Fruit fly (Drosophila melanogaster) whole organism, embryonic: ENCODE results near the gene CG32488.

ENCODE experiments used
- CG10147 ChIP-seq: fragments of 200-800 bp; sonication (Bioruptor generic); optimal IDR thresholded peaks from 2 replicates; lab custom pipeline; 2019; ENCODE audit warnings: missing biosample characterization, mild to moderate bottlenecking, missing genetic modification characterization, moderate library complexity
- CG11085 ChIP-seq: fragments of 200-800 bp; sonication (Bioruptor generic); IDR thresholded peaks from 2 replicates; pipeline ENCODE4 v1.3.6; 2022; ENCODE audit warnings: missing biosample characterization, missing genetic modification characterization
- CG11247 ChIP-seq: fragments of 200-800 bp; sonication (Bioruptor generic); IDR thresholded peaks from 2 replicates; pipeline ENCODE4 v1.3.6; 2022; ENCODE audit warnings: missing biosample characterization, missing genetic modification characterization
- CG12299 ChIP-seq: fragments of 200-800 bp; sonication (Bioruptor generic); optimal IDR thresholded peaks from 2 replicates; lab custom pipeline; 2018; ENCODE audit warnings: missing biosample characterization, mild to moderate bottlenecking, missing genetic modification characterization
- CG12942 ChIP-seq: fragments of 200-800 bp; sonication (Bioruptor generic); optimal IDR thresholded peaks from 3 replicates; lab custom pipeline; 2016; ENCODE audit warnings: missing biosample characterization, missing genetic modification characterization
- CG13123 ChIP-seq: fragments of 200-800 bp; sonication (Bioruptor generic); optimal IDR thresholded peaks from 2 replicates; lab custom pipeline; 2016; ENCODE audit warnings: missing biosample characterization, missing genetic modification characterization
- CG14667 ChIP-seq: fragments of 200-800 bp; sonication (Bioruptor generic); IDR thresholded peaks from 2 replicates; pipeline ENCODE4 v1.3.6; 2022; ENCODE audit warnings: missing biosample characterization, missing genetic modification characterization
- CG1529 ChIP-seq: fragments of 200-800 bp; sonication (Bioruptor generic); optimal IDR thresholded peaks from 3 replicates; lab custom pipeline; 2018; ENCODE audit warnings: missing biosample characterization, missing genetic modification characterization
- CG33557 ChIP-seq: fragments of 200-800 bp; sonication (Bioruptor generic); optimal IDR thresholded peaks from 2 replicates; lab custom pipeline; 2019; ENCODE audit warnings: missing biosample characterization, mild to moderate bottlenecking, missing genetic modification characterization, moderate library complexity
- CG42726 ChIP-seq: fragments of 200-800 bp; sonication (Bioruptor generic); IDR thresholded peaks from 2 replicates; pipeline ENCODE4 v1.3.6; 2022; ENCODE audit warnings: missing biosample characterization, missing genetic modification characterization; ENCODE audit not compliant: partially characterized antibody
- CG6254 ChIP-seq: fragments of 200-800 bp; sonication (Bioruptor generic); optimal IDR thresholded peaks from 3 replicates; lab custom pipeline; 2017; ENCODE audit warnings: mild to moderate bottlenecking, missing biosample characterization, missing genetic modification reagents, missing genetic modification characterization
- CG7556 ChIP-seq: fragments of 200-800 bp; sonication (Bioruptor generic); optimal IDR thresholded peaks from 2 replicates; lab custom pipeline; 2017; ENCODE audit warnings: missing biosample characterization, mild to moderate bottlenecking, missing genetic modification characterization
- CG7839 ChIP-seq: fragments of 200-800 bp; sonication (Bioruptor generic); optimal IDR thresholded peaks from 3 replicates; lab custom pipeline; 2018; ENCODE audit warnings: missing biosample characterization, mild to moderate bottlenecking, missing genetic modification characterization, moderate library complexity
- CG8388 ChIP-seq: fragments of 200-800 bp; sonication (Bioruptor generic); optimal IDR thresholded peaks from 2 replicates; lab custom pipeline; 2019; ENCODE audit warnings: missing biosample characterization, mild to moderate bottlenecking, missing genetic modification characterization, moderate library complexity
- CoRest ChIP-seq: fragments of 200-800 bp; sonication (Bioruptor generic); optimal IDR thresholded peaks from 3 replicates; lab custom pipeline; 2018; ENCODE audit warnings: missing biosample characterization, mild to moderate bottlenecking, missing genetic modification characterization, moderate library complexity
- E2f2 ChIP-seq: fragments of 200-800 bp; sonication (Bioruptor generic); IDR thresholded peaks from 2 replicates; pipeline ENCODE4 v1.3.6; 2022; ENCODE audit warnings: missing biosample characterization, missing genetic modification characterization
- Gug ChIP-seq: fragments of 200-800 bp; sonication (Bioruptor generic); IDR thresholded peaks from 4 replicates; pipeline ENCODE4 v1.3.6; 2022; ENCODE audit warnings: missing biosample characterization, missing genetic modification characterization
- H2.0 ChIP-seq: fragments of 200-800 bp; sonication (Bioruptor generic); IDR thresholded peaks from 2 replicates; pipeline ENCODE4 v1.3.6; 2022; ENCODE audit warnings: missing biosample characterization, missing genetic modification characterization
- HmgZ ChIP-seq: fragments of 200-800 bp; sonication (Bioruptor generic); optimal IDR thresholded peaks from 2 replicates; lab custom pipeline; 2018; ENCODE audit warnings: missing biosample characterization, mild to moderate bottlenecking, missing genetic modification characterization
- Hmx ChIP-seq: fragments of 200-800 bp; sonication (Bioruptor generic); optimal IDR thresholded peaks from 2 replicates; lab custom pipeline; 2016; ENCODE audit warnings: missing biosample characterization, missing genetic modification characterization
- Hsf ChIP-seq: fragments of 200-800 bp; sonication (Bioruptor generic); optimal IDR thresholded peaks from 3 replicates; lab custom pipeline; 2016; ENCODE audit warnings: missing biosample characterization, missing genetic modification characterization
- Mad ChIP-seq: fragments of 200-800 bp; sonication (Bioruptor generic); optimal IDR thresholded peaks from 2 replicates; lab custom pipeline; 2016; ENCODE audit warnings: missing biosample characterization, missing genetic modification characterization
- NFAT ChIP-seq: fragments of 200-800 bp; sonication (Bioruptor generic); IDR thresholded peaks from 2 replicates; pipeline ENCODE4 v1.3.6; 2022; ENCODE audit warnings: missing biosample characterization, missing genetic modification characterization
- NK7.1 ChIP-seq: fragments of 200-800 bp; sonication (Bioruptor generic); optimal IDR thresholded peaks from 3 replicates; lab custom pipeline; 2016; ENCODE audit warnings: missing biosample characterization, missing genetic modification characterization
- Nf-YB ChIP-seq: fragments of 200-800 bp; sonication (Bioruptor generic); optimal IDR thresholded peaks from 3 replicates; lab custom pipeline; 2019; ENCODE audit warnings: missing biosample characterization, mild to moderate bottlenecking, missing genetic modification characterization, moderate library complexity
- PHDP ChIP-seq: fragments of 200-800 bp; sonication (Bioruptor generic); optimal IDR thresholded peaks from 3 replicates; lab custom pipeline; 2018; ENCODE audit warnings: missing biosample characterization, mild to moderate bottlenecking, missing genetic modification characterization, moderate library complexity
- Rfx ChIP-seq: fragments of 200-800 bp; sonication (Bioruptor generic); IDR thresholded peaks from 2 replicates; pipeline ENCODE4 v1.3.6; 2022; ENCODE audit warnings: missing biosample characterization, missing genetic modification characterization
- Sin3A ChIP-seq: fragments of >200 bp; optimal IDR thresholded peaks from 2 replicates; lab custom pipeline; 2018
- Sry-β ChIP-seq: fragments of 200-800 bp; sonication (Bioruptor generic); optimal IDR thresholded peaks from 2 replicates; lab custom pipeline; 2018; ENCODE audit warnings: missing biosample characterization, mild to moderate bottlenecking, missing genetic modification characterization, moderate library complexity
- TFAM ChIP-seq: fragments of 200-800 bp; sonication (Bioruptor generic); optimal IDR thresholded peaks from 2 replicates; lab custom pipeline; 2017; ENCODE audit warnings: missing biosample characterization, missing genetic modification characterization, inconsistent platforms
- bsh ChIP-seq, 2 experiments: fragments of 200-800 bp; sonication (Bioruptor generic); optimal IDR thresholded peaks; 2 replicates each; lab custom pipeline; 2017 to 2018; ENCODE audit warnings: mild to moderate bottlenecking in 2 of 2, missing biosample characterization in 2 of 2, missing genetic modification characterization in 2 of 2, moderate library complexity in 1 of 2
- cad ChIP-seq: fragments of >200 bp; optimal IDR thresholded peaks from 2 replicates; lab custom pipeline; 2017; ENCODE audit warnings: missing biosample characterization, missing genetic modification characterization
- cg ChIP-seq: fragments of 200-800 bp; sonication (Bioruptor generic); optimal IDR thresholded peaks from 3 replicates; lab custom pipeline; 2019; ENCODE audit warnings: missing biosample characterization, mild to moderate bottlenecking, missing genetic modification characterization, moderate library complexity
- chinmo ChIP-seq: fragments of 200-800 bp; sonication (Bioruptor generic); IDR thresholded peaks from 4 replicates; pipeline ENCODE4 v1.3.6; 2022; ENCODE audit warnings: missing biosample characterization, missing genetic modification characterization; ENCODE audit not compliant: partially characterized antibody
- crc ChIP-seq: fragments of 200-800 bp; sonication (Bioruptor generic); optimal IDR thresholded peaks from 2 replicates; lab custom pipeline; 2016; ENCODE audit warnings: missing biosample characterization, missing genetic modification characterization
- dmrt11E ChIP-seq: fragments of 200-800 bp; sonication (Bioruptor generic); optimal IDR thresholded peaks from 3 replicates; lab custom pipeline; 2018; ENCODE audit warnings: missing biosample characterization, mild to moderate bottlenecking, missing genetic modification characterization, moderate library complexity
- fd102C ChIP-seq: fragments of 200-800 bp; sonication (Bioruptor generic); optimal IDR thresholded peaks from 2 replicates; lab custom pipeline; 2018; ENCODE audit warnings: missing biosample characterization, mild to moderate bottlenecking, missing genetic modification characterization, moderate library complexity
- fru ChIP-seq: fragments of >200 bp; optimal IDR thresholded peaks from 2 replicates; lab custom pipeline; 2017
- ftz-f1 ChIP-seq: fragments of 200-800 bp; sonication (Bioruptor generic); optimal IDR thresholded peaks from 2 replicates; lab custom pipeline; 2016; ENCODE audit warnings: missing biosample characterization, missing genetic modification characterization
- gfzf ChIP-seq: fragments of 200-800 bp; sonication (Bioruptor generic); optimal IDR thresholded peaks from 2 replicates; lab custom pipeline; 2016; ENCODE audit warnings: missing biosample characterization, mild to moderate bottlenecking, missing genetic modification characterization, moderate library complexity
- h ChIP-seq: fragments of >200 bp; optimal IDR thresholded peaks from 2 replicates; lab custom pipeline; 2017
- ham ChIP-seq: fragments of 200-800 bp; sonication (Bioruptor generic); IDR thresholded peaks from 2 replicates; pipeline ENCODE4 v1.3.6; 2022; ENCODE audit warnings: missing biosample characterization, missing genetic modification characterization
- kah ChIP-seq: fragments of 200-800 bp; sonication (Bioruptor generic); optimal IDR thresholded peaks from 2 replicates; lab custom pipeline; 2018; ENCODE audit warnings: missing biosample characterization, mild to moderate bottlenecking, missing genetic modification characterization
- kni ChIP-seq: fragments of 200-800 bp; sonication (Bioruptor generic); optimal IDR thresholded peaks from 3 replicates; lab custom pipeline; 2017; ENCODE audit warnings: mild to moderate bottlenecking, missing biosample characterization, missing genetic modification reagents, missing genetic modification characterization
- mld ChIP-seq: fragments of 200-800 bp; sonication (Bioruptor generic); IDR thresholded peaks from 3 replicates; pipeline ENCODE4 v1.3.6; 2022; ENCODE audit warnings: missing biosample characterization, missing genetic modification characterization; ENCODE audit not compliant: partially characterized antibody
- nerfin-1 ChIP-seq: fragments of 200-800 bp; sonication (Bioruptor generic); optimal IDR thresholded peaks from 3 replicates; lab custom pipeline; 2019; ENCODE audit warnings: missing biosample characterization, mild to moderate bottlenecking, missing genetic modification characterization, moderate library complexity
- p53 ChIP-seq: fragments of 200-800 bp; sonication (Bioruptor generic); optimal IDR thresholded peaks from 2 replicates; lab custom pipeline; 2016; ENCODE audit warnings: missing biosample characterization, missing genetic modification characterization
- shn ChIP-seq: fragments of 200-800 bp; sonication (Bioruptor generic); optimal IDR thresholded peaks from 3 replicates; lab custom pipeline; 2016; ENCODE audit warnings: missing biosample characterization, missing genetic modification characterization
- tll ChIP-seq, 2 experiments: fragments of 200-800 bp in 1 of 2; fragments of >200 bp in 1 of 2; sonication (Bioruptor generic) in 1 of 2; optimal IDR thresholded peaks; 2 replicates each; lab custom pipeline; 2017 to 2019; ENCODE audit warnings: missing biosample characterization in 2 of 2, missing genetic modification characterization in 2 of 2, mild to moderate bottlenecking in 1 of 2, moderate library complexity in 1 of 2

The CG32488 gene

DNA sequence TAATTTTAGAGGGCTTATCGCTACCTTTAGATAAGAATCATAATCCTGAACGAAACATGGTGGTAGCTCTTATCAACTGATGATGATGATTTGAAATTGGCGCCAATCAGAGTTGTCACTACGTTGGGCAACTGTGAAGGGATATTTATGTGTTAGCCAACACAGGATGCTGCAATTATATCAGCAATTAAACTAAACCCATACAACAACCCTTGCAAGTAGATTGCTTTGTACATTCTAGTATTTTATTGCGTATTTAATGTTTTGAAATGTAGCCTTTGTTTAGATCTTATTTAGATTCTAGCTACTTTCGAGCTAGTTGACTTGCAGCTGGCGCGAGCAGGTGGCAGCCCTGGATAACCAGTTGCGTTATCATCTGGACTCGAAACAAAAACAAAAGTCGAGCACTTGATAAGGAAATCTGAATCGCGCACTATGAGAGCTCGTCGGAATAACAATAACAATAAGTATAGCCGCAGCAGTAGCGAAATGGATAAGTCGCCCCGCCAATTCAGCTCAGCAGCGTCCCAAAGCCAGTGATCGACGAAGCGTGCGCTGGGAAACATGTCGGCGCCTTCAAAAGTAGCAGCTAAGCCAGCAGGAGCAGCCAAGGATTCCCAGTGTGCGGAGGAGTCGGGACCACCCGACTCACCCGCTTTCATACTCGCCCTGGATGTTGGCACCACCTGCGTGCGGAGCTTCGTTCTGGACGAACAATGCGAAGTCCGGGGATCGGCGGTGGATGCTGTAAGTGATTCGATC is 36.4 kb upstream of the CG32488 start, which contains the start of gene CG1271 (continued):
- TF ChIP-seq E2f2 (GFP tag; lab: Robert Waterston, UW) (peak; percentile 97), Nf-YB (GFP tag; lab: Kevin White, UChicago) (peak; percentile 29), CG6254 (GFP tag; lab: Kevin White, UChicago) (peak; percentile 9), dmrt11E (tag; lab: Kevin White, UChicago) (peak; percentile 11), Rfx (peak; percentile 76), mld (GFP tag; lab: Robert Waterston, UW) (0 out of 3 replicates have a peak, but pooled peaks have one; percentile 28), CG7839 (tag; lab: Kevin White, UChicago) (peak; percentile 73), H2.0 (GFP tag; lab: Robert Waterston, UW) (peak; percentile 31; the same call in 1 of the 2 replicates), CG8388 (GFP tag; lab: Kevin White, UChicago) (no peak), cad (GFP tag; lab: Kevin White, UChicago) (no peak), ham (GFP tag; lab: Robert Waterston, UW) (no peak), CG12942 (peak; percentile 36), fd102C (no peak), fru (no peak), bsh (GFP tag; optimal IDR thresholded peaks at IDR 0.05; lab: Kevin White, UChicago) (peak in 1 of 2 experiments; percentile 14), Sry-β (GFP tag; lab: Kevin White, UChicago) (peak; percentile 99), TFAM (GFP tag; lab: Kevin White, UChicago) (no peak), crc (GFP tag; lab: Kevin White, UChicago) (peak; percentile 44), CG10147 (peak; percentile 72), NFAT (GFP tag; lab: Robert Waterston, UW) (peak; percentile 58), gfzf (peak; percentile 59), CG11085 (GFP tag; lab: Robert Waterston, UW) (no peak), PHDP (tag; lab: Kevin White, UChicago) (peak; percentile 42), CG7556 (GFP tag; lab: Kevin White, UChicago) (peak; percentile 41), nerfin-1 (tag; lab: Kevin White, UChicago) (peak; percentile 60), Hsf (peak; percentile 55), Hmx (no peak), Gug (GFP tag; lab: Robert Waterston, UW) (peak; percentile 39; the same call in 1 of the 4 replicates), CG14667 (GFP tag; lab: Robert Waterston, UW) (0 out of 2 replicates have a peak, but pooled peaks have one; percentile 28), p53 (GFP tag; lab: Kevin White, UChicago) (no peak), CG1529 (GFP tag; lab: Kevin White, UChicago) (peak; percentile 20), Sin3A (peak; percentile 82), Mad (GFP tag; lab: Kevin White, UChicago) (peak; percentile 61), cg (GFP tag; lab: Kevin White, UChicago) (no peak), kni (GFP tag; lab: Kevin White, UChicago) (peak; percentile 93), CG11247 (GFP tag; lab: Robert Waterston, UW) (peak; percentile 51), tll (GFP tag; optimal IDR thresholded peaks at IDR 0.05; lab: Kevin White, UChicago) (peak; percentile 29 to 81), CG42726 (GFP tag; lab: Robert Waterston, UW) (no peak), CG12299 (tag; lab: Kevin White, UChicago) (peak; percentile 54), shn (GFP tag; lab: Kevin White, UChicago) (peak; percentile 65), chinmo (GFP tag; lab: Robert Waterston, UW) (0 out of 4 replicates have a peak, but pooled peaks have one; percentile 60), NK7.1 (GFP tag; lab: Kevin White, UChicago) (peak; percentile 14), CoRest (peak; percentile 74), CG13123 (GFP tag; lab: Kevin White, UChicago) (peak; percentile 30), kah (GFP tag; lab: Kevin White, UChicago) (peak; percentile 59), h (lab: Kevin White, UChicago) (no peak), CG33557 (GFP tag; lab: Kevin White, UChicago) (peak; percentile 48), ftz-f1 (GFP tag; lab: Kevin White, UChicago) (no peak), HmgZ (peak; percentile 62)
